Worm (Caenorhabditis elegans): Measurements from ENCODE around the gene srh-272.

Gene srh-272

ce11 chrV:2913948-2914347 lies 50.8 kb downstream of the srh-272 start, which contains the start of gene srh-146:
Gene srh-146 (plus strand): TSS chrV:2914248.
- TF ChIP-seq cnd-1 (tag; optimal IDR thresholded peaks at IDR 0.05) (no peak), unc-120 (tag; optimal IDR thresholded peaks at IDR 0.05; ENCODE audit: poor library complexity, severe bottlenecking) (no peak), flh-1 (GFP tag; optimal IDR thresholded peaks at IDR 0.05) (no peak), sem-2 (GFP tag; optimal IDR thresholded peaks at IDR 0.05) (no peak), mab-5 (tag; optimal IDR thresholded peaks at IDR 0.05) (no peak), ceh-39 (tag; optimal IDR thresholded peaks at IDR 0.05) (no peak), sptf-1 (tag; optimal IDR thresholded peaks at IDR 0.05) (no peak), zip-8 (tag; optimal IDR thresholded peaks at IDR 0.05) (no peak), nhr-28 (tag; optimal IDR thresholded peaks at IDR 0.05) (no peak), mls-2 (tag; optimal IDR thresholded peaks at IDR 0.05) (no peak), ztf-11 (tag; optimal IDR thresholded peaks at IDR 0.05) (no peak), M03D4.4 (tag; optimal IDR thresholded peaks at IDR 0.05) (no peak), lin-32 (GFP tag; optimal IDR thresholded peaks at IDR 0.05) (no peak), unc-39 (tag; optimal IDR thresholded peaks at IDR 0.05) (no peak), lsy-2 (tag; optimal IDR thresholded peaks at IDR 0.05) (no peak)

All from whole organism, mixed stage, embryonic.